Fruit fly (Drosophila melanogaster) Kc167 (cell line): ENCODE results near the gene mAChR-B.

Experiments
- Myc ChIP-seq: fragments of >200 bp; optimal IDR thresholded peaks from 2 replicates; lab custom pipeline; 2017; ENCODE audit warnings: missing external identifiers
- Sin3A ChIP-seq: fragments of >200 bp; optimal IDR thresholded peaks from 2 replicates; lab custom pipeline; 2018; ENCODE audit warnings: missing external identifiers
- h ChIP-seq: fragments of >200 bp; optimal IDR thresholded peaks from 3 replicates; lab custom pipeline; 2018; ENCODE audit warnings: missing external identifiers
- insv ChIP-seq: fragments of >200 bp; optimal IDR thresholded peaks from 3 replicates; lab custom pipeline; 2018; ENCODE audit warnings: missing external identifiers
- psq ChIP-seq: fragments of >200 bp; optimal IDR thresholded peaks from 2 replicates; lab custom pipeline; 2017; ENCODE audit warnings: missing external identifiers
- ttk ChIP-seq: sonication (Bioruptor generic); optimal IDR thresholded peaks from 2 replicates; lab custom pipeline; 2017; ENCODE audit warnings: missing external identifiers

- TF ChIP-seq ttk = no peak
- no peak for TF ChIP-seq h (lab: Kevin White, UChicago)
- TF ChIP-seq insv (lab: Kevin White, UChicago) = no peak
- no peak for TF ChIP-seq Myc (lab: Kevin White, UChicago)
- no peak for TF ChIP-seq psq
- no peak for TF ChIP-seq Sin3A (lab: Kevin White, UChicago)
Observed at dm6 chr3R:8072635-8073034, 13.6 kb downstream of the mAChR-B start.
